Worm (Caenorhabditis elegans): Measurements from ENCODE around the gene F07H5.13.

F07H5.13 gene

DNA sequence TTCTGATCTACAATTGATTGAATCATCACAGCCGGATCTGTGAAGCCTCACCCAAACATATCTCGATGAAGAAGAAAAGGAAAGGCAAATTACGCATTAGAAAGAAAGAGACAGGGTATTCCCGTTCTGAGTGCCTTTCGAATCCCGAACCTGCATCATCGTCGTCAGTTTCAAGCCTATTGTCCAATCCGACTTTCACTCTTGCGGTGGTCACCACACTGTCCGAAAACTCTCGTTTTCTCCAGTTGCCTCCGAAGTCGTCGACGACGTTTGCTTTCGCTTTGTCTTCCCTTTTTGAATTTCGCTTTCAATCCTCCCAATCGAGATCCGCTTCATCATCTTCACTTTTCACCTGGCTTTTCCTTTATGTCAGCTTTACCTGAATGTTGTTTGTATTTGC, 41.3 kb upstream of the F07H5.13 start:
- TF ChIP-seq B0035.1 (tag; optimal IDR thresholded peaks at IDR 0.05) (no peak), somi-1 (GFP tag; optimal IDR thresholded peaks at IDR 0.05) (no peak), pbrm-1 (GFP tag; IDR thresholded peaks at IDR 0.05) (no peak), F39B2.1 (GFP tag; IDR thresholded peaks at IDR 0.05) (no peak), ztf-28 (GFP tag; IDR thresholded peaks at IDR 0.05) (no peak), F23B12.7 (tag; optimal IDR thresholded peaks at IDR 0.05; ENCODE audit: insufficient read depth) (no peak)

- TF ChIP-seq F22D6.2 (tag; optimal IDR thresholded peaks at IDR 0.05) = no peak
- no peak for TF ChIP-seq nfya-1 (tag; optimal IDR thresholded peaks at IDR 0.05; ENCODE audit: borderline replicate concordance, insufficient read depth)
- TF ChIP-seq Y79H2A.3 (GFP tag; conservative IDR thresholded peaks at IDR 0.05) = no peak
- TF ChIP-seq F55B11.4 (tag; optimal IDR thresholded peaks at IDR 0.05; ENCODE audit: borderline replicate concordance, insufficient read depth) = no peak
- TF ChIP-seq ceh-40 (GFP tag; IDR thresholded peaks at IDR 0.05) = no peak
- TF ChIP-seq mes-4 (tag; optimal IDR thresholded peaks at IDR 0.05) = no peak
- TF ChIP-seq ceh-100 (GFP tag; IDR thresholded peaks at IDR 0.05) = no peak
- no peak for TF ChIP-seq atf-7 (tag; optimal IDR thresholded peaks at IDR 0.05)
- no peak for TF ChIP-seq let-526 (GFP tag; IDR thresholded peaks at IDR 0.05)
- no peak for TF ChIP-seq snpc-3.4 (tag; optimal IDR thresholded peaks at IDR 0.05)
- no peak for TF ChIP-seq athp-1 (tag; optimal IDR thresholded peaks at IDR 0.05)
- no peak for TF ChIP-seq dox-1 (GFP tag; IDR thresholded peaks at IDR 0.05)
- TF ChIP-seq nfya-2 (GFP tag; IDR thresholded peaks at IDR 0.05) = no peak
- TF ChIP-seq ceh-58 (GFP tag; IDR thresholded peaks at IDR 0.05) = no peak
- no peak for TF ChIP-seq him-1 (tag; optimal IDR thresholded peaks at IDR 0.05)
- no peak for TF ChIP-seq B0336.3 (GFP tag; IDR thresholded peaks at IDR 0.05)
- no peak for TF ChIP-seq F37B4.10 (GFP tag; IDR thresholded peaks at IDR 0.05)
Measured at ce11 chrII:8750056-8750455, 40.3 kb upstream of the F07H5.13 start.

DNA sequence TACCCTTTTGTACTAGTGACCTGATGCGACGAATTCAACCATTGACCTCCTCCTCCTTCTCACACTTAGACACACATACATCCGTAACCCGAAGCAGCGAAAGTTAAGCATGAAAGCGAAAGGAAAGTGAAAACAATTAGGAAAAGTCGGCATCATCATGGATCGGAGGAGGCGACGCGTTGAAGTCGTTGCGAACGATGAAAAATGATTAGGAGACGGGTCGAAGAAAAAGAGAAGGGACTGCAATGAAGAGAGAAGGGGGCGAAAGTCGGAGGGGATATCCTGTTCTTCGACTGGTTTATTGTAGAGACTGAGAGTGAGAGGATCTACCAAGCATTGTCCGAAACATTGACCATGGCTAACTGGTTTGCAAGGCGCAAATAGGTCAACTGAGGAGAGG, 39.3 kb upstream of the F07H5.13 start:
- TF ChIP-seq ccch-3 (GFP tag; optimal IDR thresholded peaks at IDR 0.05) = no peak
- no peak for TF ChIP-seq Y95B8A.8 (GFP tag; IDR thresholded peaks at IDR 0.05)
- no peak for TF ChIP-seq F57C9.4 (tag; optimal IDR thresholded peaks at IDR 0.05)
- TF ChIP-seq ztf-26 (tag; optimal IDR thresholded peaks at IDR 0.05) = no peak
- no peak for TF ChIP-seq dox-1 (GFP tag; IDR thresholded peaks at IDR 0.05)
- no peak for TF ChIP-seq lsl-1 (GFP tag; optimal IDR thresholded peaks at IDR 0.05)

DNA sequence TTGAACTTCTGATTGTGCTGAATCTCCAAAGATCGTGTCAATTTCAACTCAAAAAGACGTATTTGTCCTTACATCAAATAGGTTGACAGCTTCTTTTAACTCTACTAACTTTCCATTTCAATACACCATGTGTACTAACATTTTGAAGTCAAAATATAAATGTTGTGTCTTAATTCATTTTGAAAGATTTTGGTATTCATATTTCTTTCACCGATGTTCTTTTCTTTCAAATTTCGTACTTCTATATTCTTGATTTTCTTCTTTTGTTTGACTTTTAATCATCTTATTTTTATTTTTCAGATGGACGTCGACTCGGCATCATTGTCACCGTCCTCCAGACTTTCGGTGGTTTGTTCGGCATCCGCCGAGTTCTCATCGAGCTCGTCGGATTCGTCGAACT, 38.7 kb upstream of the F07H5.13 start, which contains the start of gene atf-2:
atf-2 (plus strand) TSS at position 301 of the 400 bp plus-strand sequence.
- TF ChIP-seq F39B2.1 (GFP tag; IDR thresholded peaks at IDR 0.05) = no peak
- no peak for TF ChIP-seq Y53G8AR.9 (GFP tag; conservative IDR thresholded peaks at IDR 0.05)
- TF ChIP-seq rcor-1 (GFP tag; IDR thresholded peaks at IDR 0.05) = no peak
- no peak for TF ChIP-seq akir-1 (GFP tag; optimal IDR thresholded peaks at IDR 0.05)
- TF ChIP-seq dpl-1 (GFP tag; optimal IDR thresholded peaks at IDR 0.05) = no peak

- TF ChIP-seq snpc-1.3 (tag; optimal IDR thresholded peaks at IDR 0.05; ENCODE audit: insufficient read depth) = no peak
Measured at ce11 chrII:8755270-8755669, 35.1 kb upstream of the F07H5.13 start, which contains the start of gene K08F8.7. K08F8.7 (minus strand) TSS chrII:8755370.
